Worm (Caenorhabditis elegans) whole organism, L4 larva: ENCODE results near the gene W06G6.9.

Experiments used
- D1046.2 ChIP-seq: fragments of 200-800 bp; sonication (Bioruptor generic); IDR thresholded peaks from 2 replicates; pipeline ENCODE4 v1.3.6; 2022; ENCODE audit warnings: missing genetic modification characterization, missing compliant biosample characterization
- F10B5.3 ChIP-seq: sonication (generic microtip); optimal IDR thresholded peaks from 2 replicates; lab custom pipeline; 2016; ENCODE audit warnings: mild to moderate bottlenecking, missing genetic modification characterization, missing compliant biosample characterization
- F37D6.2 ChIP-seq: sonication (generic microtip); optimal IDR thresholded peaks from 2 replicates; lab custom pipeline; 2016; ENCODE audit warnings: mild to moderate bottlenecking, missing genetic modification characterization, missing compliant biosample characterization
- F44E2.7 ChIP-seq: fragments of 200-800 bp; sonication (Bioruptor generic); IDR thresholded peaks from 2 replicates; pipeline ENCODE4 v2.1.2; 2022; ENCODE audit warnings: missing genetic modification characterization, missing compliant biosample characterization
- R02D3.7 ChIP-seq: fragments of 150-350 bp; sonication (generic microtip); optimal IDR thresholded peaks from 3 replicates; lab custom pipeline; 2014; ENCODE audit warnings: missing biosample characterization, missing genetic modification characterization
- T20F7.1 ChIP-seq: fragments of 200-800 bp; sonication (Bioruptor generic); optimal IDR thresholded peaks from 2 replicates; lab custom pipeline; 2018; ENCODE audit warnings: mild to moderate bottlenecking, missing genetic modification characterization, missing compliant biosample characterization
- T26A8.4 ChIP-seq: fragments of 200-800 bp; sonication (Bioruptor generic); IDR thresholded peaks from 2 replicates; pipeline ENCODE4 v1.3.6; 2022; ENCODE audit warnings: missing genetic modification characterization, missing compliant biosample characterization
- Y105C5A.15 ChIP-seq: fragments of 200-800 bp; sonication (Bioruptor generic); IDR thresholded peaks from 2 replicates; pipeline ENCODE4 v1.3.6; 2022; ENCODE audit warnings: missing genetic modification characterization, missing compliant biosample characterization
- aha-1 ChIP-seq: fragments of 150-350 bp; peaks from one replicate; lab custom pipeline; 2014; ENCODE audit warnings: missing biosample characterization, missing genetic modification characterization
- ama-1 ChIP-seq: fragments of 150-350 bp; optimal IDR thresholded peaks from 2 replicates; lab custom pipeline; 2014; ENCODE audit warnings: inconsistent platforms, mixed read lengths
- arid-1 ChIP-seq: fragments of 200-800 bp; sonication (Bioruptor generic); conservative IDR thresholded peaks from 2 replicates; pipeline ENCODE4 v1.3.6; 2022; ENCODE audit warnings: missing genetic modification reagents, missing genetic modification characterization, missing compliant biosample characterization
- ceh-44 ChIP-seq: fragments of 200-800 bp; sonication (Bioruptor generic); IDR thresholded peaks from 2 replicates; pipeline ENCODE4 v1.3.6; 2022; ENCODE audit warnings: missing genetic modification reagents, missing genetic modification characterization, missing compliant biosample characterization
- daf-19 ChIP-seq: fragments of 200-800 bp; sonication (Bioruptor generic); conservative IDR thresholded peaks from 2 replicates; pipeline ENCODE4 v1.3.6; 2022; ENCODE audit warnings: missing genetic modification characterization, missing compliant biosample characterization
- dmd-6 ChIP-seq: fragments of 200-800 bp; sonication (Bioruptor generic); IDR thresholded peaks from 2 replicates; pipeline ENCODE4 v1.3.6; 2022; ENCODE audit warnings: missing genetic modification reagents, missing genetic modification characterization, missing compliant biosample characterization
- egl-43 ChIP-seq: fragments of 200-800 bp; sonication (Bioruptor generic); IDR thresholded peaks from 2 replicates; pipeline ENCODE4 v1.3.6; 2022; ENCODE audit warnings: missing genetic modification reagents, missing genetic modification characterization, missing compliant biosample characterization
- hlh-11 ChIP-seq: fragments of 200-800 bp; sonication (Bioruptor generic); optimal IDR thresholded peaks from 2 replicates; lab custom pipeline; 2018; ENCODE audit warnings: mild to moderate bottlenecking, missing genetic modification characterization, missing compliant biosample characterization
- hlh-30 ChIP-seq: sonication (generic microtip); optimal IDR thresholded peaks from 2 replicates; lab custom pipeline; 2017; ENCODE audit warnings: antibody characterized with exemption, mild to moderate bottlenecking, missing genetic modification characterization, missing compliant biosample characterization; ENCODE audit not compliant: insufficient read depth
- lim-7 ChIP-seq: fragments of 200-800 bp; sonication (Bioruptor generic); IDR thresholded peaks from 2 replicates; pipeline ENCODE4 v1.3.6; 2022; ENCODE audit warnings: missing genetic modification characterization, missing compliant biosample characterization
- lin-15B ChIP-seq: fragments of 150-350 bp; sonication (generic microtip); optimal IDR thresholded peaks from 3 replicates; lab custom pipeline; 2014; ENCODE audit warnings: missing biosample characterization, missing genetic modification characterization
- lin-29 ChIP-seq: fragments of 200-800 bp; sonication (Bioruptor generic); IDR thresholded peaks from 2 replicates; pipeline ENCODE4 v1.3.6; 2022; ENCODE audit warnings: missing genetic modification reagents, missing genetic modification characterization, missing compliant biosample characterization
- lin-39 ChIP-seq: fragments of 150-350 bp; optimal IDR thresholded peaks from 2 replicates; lab custom pipeline; 2014; ENCODE audit warnings: missing biosample characterization, missing genetic modification reagents, missing genetic modification characterization
- madf-5 ChIP-seq, 2 experiments: fragments of 200-800 bp; sonication (Bioruptor generic); IDR thresholded peaks; 2 replicates each; pipeline ENCODE4 v1.3.6; 2022; ENCODE audit warnings: missing compliant biosample characterization in 2 of 2, missing genetic modification characterization in 2 of 2
- mdl-1 ChIP-seq, 2 experiments: fragments of 150-350 bp in 1 of 2; sonication (generic microtip) in 1 of 2; optimal IDR thresholded peaks; 2 replicates each; lab custom pipeline; 2014 to 2017; ENCODE audit warnings: missing biosample characterization in 2 of 2, missing genetic modification characterization in 2 of 2
- mdt-29 ChIP-seq: fragments of 200-800 bp; sonication (Bioruptor generic); IDR thresholded peaks from 2 replicates; pipeline ENCODE4 v1.3.6; 2022; ENCODE audit warnings: missing genetic modification reagents, missing genetic modification characterization, missing compliant biosample characterization
- mes-2 ChIP-seq: sonication (generic microtip); optimal IDR thresholded peaks from 2 replicates; lab custom pipeline; 2016; ENCODE audit warnings: missing genotype, mild to moderate bottlenecking, missing genetic modification characterization, missing compliant biosample characterization; ENCODE audit not compliant: poor library complexity, severe bottlenecking
- nhr-10 ChIP-seq: fragments of 150-350 bp; optimal IDR thresholded peaks from 2 replicates; lab custom pipeline; 2014; ENCODE audit warnings: missing biosample characterization, missing genetic modification characterization
- nhr-11 ChIP-seq: fragments of 150-350 bp; optimal IDR thresholded peaks from 2 replicates; lab custom pipeline; 2014; ENCODE audit warnings: missing biosample characterization, missing genetic modification characterization
- nhr-111 ChIP-seq: fragments of 200-800 bp; sonication (Bioruptor generic); optimal IDR thresholded peaks from 2 replicates; lab custom pipeline; 2018; ENCODE audit warnings: mild to moderate bottlenecking, missing genetic modification characterization, missing compliant biosample characterization
- nhr-25 ChIP-seq: sonication (generic microtip); optimal IDR thresholded peaks from 2 replicates; lab custom pipeline; 2017; ENCODE audit warnings: missing genetic modification characterization, mild to moderate bottlenecking, missing compliant biosample characterization, antibody characterized with exemption, moderate library complexity, borderline replicate concordance; ENCODE audit not compliant: insufficient read depth
- nhr-28 ChIP-seq: fragments of 150-350 bp; optimal IDR thresholded peaks from 2 replicates; lab custom pipeline; 2014; ENCODE audit warnings: missing biosample characterization, missing genetic modification characterization
- nhr-41 ChIP-seq: fragments of 200-800 bp; sonication (Bioruptor generic); IDR thresholded peaks from 2 replicates; pipeline ENCODE4 v1.3.6; 2022; ENCODE audit warnings: missing genetic modification reagents, missing genetic modification characterization, missing compliant biosample characterization
- nhr-42 ChIP-seq: fragments of 200-800 bp; sonication (Bioruptor generic); IDR thresholded peaks from 2 replicates; pipeline ENCODE4 v1.3.6; 2022; ENCODE audit warnings: missing genetic modification characterization, missing compliant biosample characterization
- nhr-76 ChIP-seq: fragments of 150-350 bp; optimal IDR thresholded peaks from 2 replicates; lab custom pipeline; 2014; ENCODE audit warnings: missing biosample characterization, missing genetic modification characterization
- pha-4 ChIP-seq, 2 experiments: fragments of 150-350 bp in 1 of 2; fragments of 200-800 bp in 1 of 2; sonication (Bioruptor generic) in 1 of 2; IDR thresholded peaks in 1 of 2; optimal IDR thresholded peaks in 1 of 2; 2 replicates each; pipeline versions ENCODE4 v1.3.6 to Lab custom; 2014 to 2022; ENCODE audit warnings: missing genetic modification characterization in 2 of 2, missing genetic modification reagents in 2 of 2, missing biosample characterization in 1 of 2, missing compliant biosample characterization in 1 of 2
- php-3 ChIP-seq: fragments of 200-800 bp; sonication (Bioruptor generic); IDR thresholded peaks from 2 replicates; pipeline ENCODE4 v1.3.6; 2022; ENCODE audit warnings: missing genetic modification reagents, missing genetic modification characterization, missing compliant biosample characterization
- pqm-1 ChIP-seq: sonication (generic microtip); optimal IDR thresholded peaks from 2 replicates; lab custom pipeline; 2017; ENCODE audit warnings: missing biosample characterization, missing genetic modification characterization
- skn-1 ChIP-seq: fragments of 150-350 bp; optimal IDR thresholded peaks from 2 replicates; lab custom pipeline; 2014; ENCODE audit warnings: missing biosample characterization, missing genetic modification characterization
- snpc-1.2 ChIP-seq: fragments of 200-800 bp; sonication (Bioruptor generic); IDR thresholded peaks from 2 replicates; pipeline ENCODE4 v1.3.6; 2022; ENCODE audit warnings: missing genetic modification reagents, missing genetic modification characterization, missing compliant biosample characterization
- spr-3 ChIP-seq: fragments of 200-800 bp; sonication (Bioruptor generic); optimal IDR thresholded peaks from 2 replicates; lab custom pipeline; 2018; ENCODE audit warnings: mild to moderate bottlenecking, missing genetic modification characterization, missing compliant biosample characterization
- unc-62 ChIP-seq, 3 experiments: fragments of 150-350 bp in 1 of 3; sonication (generic microtip); optimal IDR thresholded peaks in 2 of 3; peaks in 1 of 3; 1 replicate in 1 of 3; 2 replicates in 2 of 3; lab custom pipeline; 2014 to 2017; ENCODE audit warnings: missing biosample characterization in 3 of 3, missing genetic modification characterization in 3 of 3, missing genetic modification reagents in 3 of 3, missing genotype in 1 of 3
- vab-7 ChIP-seq: fragments of 200-800 bp; sonication (Bioruptor generic); IDR thresholded peaks from 2 replicates; pipeline ENCODE4 v1.3.6; 2022; ENCODE audit warnings: missing genetic modification reagents, missing genetic modification characterization, missing compliant biosample characterization
- zfp-2 ChIP-seq: sonication (generic microtip); optimal IDR thresholded peaks from 2 replicates; lab custom pipeline; 2016; ENCODE audit warnings: mild to moderate bottlenecking, missing genetic modification characterization, missing compliant biosample characterization

W06G6.9 gene

DNA sequence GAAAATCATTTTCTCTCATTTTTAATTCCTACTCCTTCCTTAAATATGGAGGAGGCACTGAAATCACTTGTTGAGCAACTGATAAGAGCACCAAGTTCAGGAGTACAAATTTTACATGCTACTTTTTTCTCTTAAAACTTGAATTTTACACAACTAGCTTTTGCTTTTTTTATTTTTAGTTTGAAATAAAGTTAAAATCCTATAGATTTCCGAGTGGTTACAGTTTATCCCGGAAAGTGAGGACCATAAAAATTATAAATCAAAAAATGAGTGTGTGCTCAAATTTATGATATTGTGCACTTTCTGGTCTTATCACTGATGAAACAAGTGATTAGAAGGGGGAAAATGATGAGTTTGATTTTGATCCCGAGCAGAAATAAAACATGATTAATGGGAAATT, 18.3 kb downstream of the W06G6.9 start, which contains the start of gene oac-53:
Gene oac-53 (minus strand): TSS at position 9 of the 400 bp plus-strand sequence.
- TF ChIP-seq mdl-1 (tag; optimal IDR thresholded peaks at IDR 0.05; lab: Kevin White, UChicago) (no peak), nhr-76 (tag; lab: Kevin White, UChicago) (no peak), R02D3.7 (tag; lab: Kevin White, UChicago) (no peak), pqm-1 (tag; lab: Kevin White, UChicago) (peak; percentile 62), nhr-25 (tag; lab: Kevin White, UChicago) (no peak), Y105C5A.15 (no peak), hlh-30 (tag; lab: Kevin White, UChicago) (no peak), daf-19 (GFP tag; lab: Robert Waterston, UW) (no peak), F44E2.7 (no peak), ama-1 (lab: Kevin White, UChicago) (no peak), lin-39 (tag; lab: Kevin White, UChicago) (no peak), egl-43 (no peak), nhr-28 (peak; percentile 7), lin-15B (tag; lab: Kevin White, UChicago) (no peak), hlh-11 (tag; lab: Kevin White, UChicago) (peak; percentile 4), F37D6.2 (tag; lab: Kevin White, UChicago) (no peak), php-3 (GFP tag; lab: Robert Waterston, UW) (peak; percentile 59; the same call in 1 of the 2 replicates), madf-5 (GFP tag; IDR thresholded peaks at IDR 0.05; lab: Robert Waterston, UW) (no peak), mes-2 (tag; lab: Kevin White, UChicago) (no peak), aha-1 (tag; lab: Kevin White, UChicago) (no peak), F10B5.3 (tag; lab: Kevin White, UChicago) (no peak), skn-1 (tag; lab: Kevin White, UChicago) (no peak), pha-4 (GFP tag; IDR thresholded peaks at IDR 0.05; lab: Robert Waterston, UW) (no peak), pha-4 (tag; optimal IDR thresholded peaks at IDR 0.05; lab: Kevin White, UChicago) (no peak), T20F7.1 (GFP tag; lab: Kevin White, UChicago) (no peak), nhr-111 (GFP tag; lab: Kevin White, UChicago) (no peak), nhr-11 (tag; lab: Kevin White, UChicago) (no peak), ceh-44 (no peak), nhr-10 (no peak), zfp-2 (tag; lab: Kevin White, UChicago) (no peak), lin-29 (GFP tag; lab: Robert Waterston, UW) (no peak)

DNA sequence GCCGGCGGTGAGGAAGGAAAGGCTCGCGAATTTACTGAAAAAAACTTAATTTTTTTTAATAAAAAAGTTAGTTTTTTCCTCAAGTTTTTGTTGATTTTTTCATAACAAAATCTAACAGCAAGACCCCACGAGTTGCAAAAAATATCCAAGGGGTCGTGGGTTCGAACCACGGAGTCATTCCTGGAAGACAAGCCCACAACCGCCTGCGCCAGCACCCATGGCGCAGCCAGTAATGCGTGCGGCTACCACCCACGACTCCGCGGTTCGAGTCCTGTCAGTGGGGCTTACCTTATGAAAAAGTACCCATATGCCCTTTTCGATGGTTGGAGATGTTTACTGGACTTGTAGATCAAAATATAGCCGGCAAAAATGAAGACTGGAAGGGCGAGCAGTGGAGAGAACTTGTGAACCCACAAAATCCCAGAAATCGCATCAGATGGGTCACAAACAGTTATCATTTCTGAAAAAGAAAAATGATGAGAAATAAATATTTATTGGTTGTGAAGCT, 23.5 kb downstream of the W06G6.9 start, which contains the start of gene Y70C5A.2:
Gene Y70C5A.2 (minus strand): TSS at position 458 of the 508 bp plus-strand sequence.
- no peak for TF ChIP-seq nhr-42 (GFP tag; lab: Robert Waterston, UW)
- 0 out of 2 replicates have a peak, but pooled peaks have one; percentile 9 for TF ChIP-seq snpc-1.2 (GFP tag; lab: Robert Waterston, UW)
- peak in 1 of 2 experiments; percentile 20 for TF ChIP-seq unc-62 (GFP tag; optimal IDR thresholded peaks at IDR 0.05 in 1 of 2; lab: Kevin White, UChicago)
- TF ChIP-seq unc-62 (tag; optimal IDR thresholded peaks at IDR 0.05; lab: Kevin White, UChicago) = no peak

DNA sequence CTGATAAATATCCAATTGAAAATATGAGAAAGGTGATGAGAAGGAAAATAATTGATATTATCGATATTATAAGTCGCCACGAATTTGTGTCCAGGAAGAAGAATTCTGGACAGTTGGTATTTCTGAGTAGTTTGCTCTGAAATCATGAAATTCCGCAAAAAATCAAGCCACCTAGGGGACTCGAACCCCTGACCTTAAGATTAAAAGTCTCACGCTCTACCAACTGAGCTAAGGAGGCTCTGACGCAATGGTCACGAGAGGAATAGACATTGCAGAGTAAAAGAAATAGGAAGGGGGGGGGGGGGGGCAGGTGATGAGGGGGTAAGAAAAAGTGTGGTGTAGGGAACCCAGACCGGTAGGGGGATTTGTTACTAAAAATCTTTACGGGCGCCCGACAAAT, 24.4 kb downstream of the W06G6.9 start:
- peak; percentile 49; the same call in 1 of the 2 replicates for TF ChIP-seq arid-1 (GFP tag; lab: Robert Waterston, UW)
- TF ChIP-seq spr-3 = peak; percentile 33
- TF ChIP-seq mdt-29 = 0 out of 2 replicates have a peak, but pooled peaks have one; percentile 26
- peak; percentile 54; the same call in 1 of the 2 replicates for TF ChIP-seq vab-7 (GFP tag; lab: Robert Waterston, UW)
- no peak; the same call in 1 of the 2 replicates for TF ChIP-seq snpc-1.2 (GFP tag; lab: Robert Waterston, UW)
- no peak for TF ChIP-seq zfp-2 (tag; lab: Kevin White, UChicago)
- TF ChIP-seq nhr-41 (GFP tag; lab: Robert Waterston, UW) = no peak
- TF ChIP-seq lim-7 = peak; percentile 77
- TF ChIP-seq dmd-6 = peak; percentile 38
- TF ChIP-seq D1046.2 (GFP tag; lab: Robert Waterston, UW) = 0 out of 2 replicates have a peak, but pooled peaks have one; percentile 53
- peak; percentile 27; the same call in 1 of the 2 replicates for TF ChIP-seq T26A8.4 (GFP tag; lab: Robert Waterston, UW)
- TF ChIP-seq nhr-111 (GFP tag; lab: Kevin White, UChicago) = peak; percentile 1
